Worm (Caenorhabditis elegans) whole organism, L4 larva: ENCODE data around the gene pigt-1.

Experiments used
- F10B5.3 ChIP-seq: sonication (generic microtip); optimal IDR thresholded peaks from 2 replicates; lab custom pipeline; 2016; ENCODE audit warnings: mild to moderate bottlenecking, missing genetic modification characterization, missing compliant biosample characterization
- F26F4.8 ChIP-seq: fragments of 200-800 bp; sonication (Bioruptor generic); conservative IDR thresholded peaks from 2 replicates; pipeline ENCODE4 v1.3.6; 2022; ENCODE audit warnings: missing genetic modification characterization, missing compliant biosample characterization
- F44E2.7 ChIP-seq: fragments of 200-800 bp; sonication (Bioruptor generic); IDR thresholded peaks from 2 replicates; pipeline ENCODE4 v2.1.2; 2022; ENCODE audit warnings: missing genetic modification characterization, missing compliant biosample characterization
- R02D3.7 ChIP-seq: fragments of 150-350 bp; sonication (generic microtip); optimal IDR thresholded peaks from 3 replicates; lab custom pipeline; 2014; ENCODE audit warnings: missing biosample characterization, missing genetic modification characterization
- T26A8.4 ChIP-seq: fragments of 200-800 bp; sonication (Bioruptor generic); IDR thresholded peaks from 2 replicates; pipeline ENCODE4 v1.3.6; 2022; ENCODE audit warnings: missing genetic modification characterization, missing compliant biosample characterization
- Y5F2A.4 ChIP-seq: fragments of 200-800 bp; sonication (Bioruptor generic); optimal IDR thresholded peaks from 2 replicates; lab custom pipeline; 2018; ENCODE audit warnings: mild to moderate bottlenecking, missing genetic modification characterization, missing compliant biosample characterization
- aha-1 ChIP-seq: fragments of 150-350 bp; peaks from one replicate; lab custom pipeline; 2014; ENCODE audit warnings: missing biosample characterization, missing genetic modification characterization
- aly-2 ChIP-seq: sonication (generic microtip); optimal IDR thresholded peaks from 2 replicates; lab custom pipeline; 2018; ENCODE audit warnings: missing biosample characterization, missing genetic modification characterization
- ceh-20 ChIP-seq: fragments of 200-800 bp; sonication (Bioruptor generic); IDR thresholded peaks from 2 replicates; pipeline ENCODE4 v1.3.6; 2022; ENCODE audit warnings: missing genetic modification reagents, missing genetic modification characterization, missing compliant biosample characterization
- ceh-28 ChIP-seq: fragments of 150-350 bp; optimal IDR thresholded peaks from 2 replicates; lab custom pipeline; 2014; ENCODE audit warnings: missing biosample characterization, missing genetic modification reagents, missing genetic modification characterization
- ceh-32 ChIP-seq: sonication (generic microtip); optimal IDR thresholded peaks from 2 replicates; lab custom pipeline; 2016; ENCODE audit warnings: mild to moderate bottlenecking, missing genetic modification characterization, missing compliant biosample characterization; ENCODE audit not compliant: poor library complexity
- ces-1 ChIP-seq: fragments of 150-350 bp; sonication (generic microtip); optimal IDR thresholded peaks from 4 replicates; lab custom pipeline; 2014; ENCODE audit warnings: missing biosample characterization, missing genetic modification reagents, missing genetic modification characterization
- daf-12 ChIP-seq: fragments of 150-350 bp; optimal IDR thresholded peaks from 2 replicates; lab custom pipeline; 2014; ENCODE audit warnings: missing biosample characterization, missing genetic modification reagents, missing genetic modification characterization
- dmd-6 ChIP-seq: fragments of 200-800 bp; sonication (Bioruptor generic); IDR thresholded peaks from 2 replicates; pipeline ENCODE4 v1.3.6; 2022; ENCODE audit warnings: missing genetic modification reagents, missing genetic modification characterization, missing compliant biosample characterization
- dpl-1 ChIP-seq: fragments of 150-350 bp; optimal IDR thresholded peaks from 2 replicates; lab custom pipeline; 2014; ENCODE audit warnings: missing biosample characterization, missing genetic modification reagents, missing genetic modification characterization
- duxl-1 ChIP-seq: sonication (generic microtip); optimal IDR thresholded peaks from 2 replicates; lab custom pipeline; 2016; ENCODE audit warnings: mild to moderate bottlenecking, missing genetic modification characterization, moderate library complexity, missing compliant biosample characterization; ENCODE audit not compliant: poor library complexity
- gei-8 ChIP-seq: fragments of 200-800 bp; sonication (Bioruptor generic); optimal IDR thresholded peaks from 2 replicates; lab custom pipeline; 2018; ENCODE audit warnings: mild to moderate bottlenecking, missing genetic modification characterization, missing compliant biosample characterization
- hif-1 ChIP-seq, 2 experiments: sonication (generic microtip); optimal IDR thresholded peaks; 2 replicates each; lab custom pipeline; 2016 to 2017; ENCODE audit warnings: missing compliant biosample characterization in 2 of 2, missing genetic modification characterization in 2 of 2, missing genetic modification reagents in 2 of 2, missing genotype in 2 of 2, mild to moderate bottlenecking in 1 of 2
- hlh-11 ChIP-seq: fragments of 200-800 bp; sonication (Bioruptor generic); optimal IDR thresholded peaks from 2 replicates; lab custom pipeline; 2018; ENCODE audit warnings: mild to moderate bottlenecking, missing genetic modification characterization, missing compliant biosample characterization
- hlh-30 ChIP-seq: sonication (generic microtip); optimal IDR thresholded peaks from 2 replicates; lab custom pipeline; 2017; ENCODE audit warnings: antibody characterized with exemption, mild to moderate bottlenecking, missing genetic modification characterization, missing compliant biosample characterization; ENCODE audit not compliant: insufficient read depth
- jun-1 ChIP-seq: fragments of 150-350 bp; optimal IDR thresholded peaks from 2 replicates; lab custom pipeline; 2014; ENCODE audit warnings: missing biosample characterization, missing genetic modification reagents, missing genetic modification characterization
- lin-13 ChIP-seq: fragments of 150-350 bp; optimal IDR thresholded peaks from 2 replicates; lab custom pipeline; 2014; ENCODE audit warnings: missing biosample characterization, missing genetic modification reagents, missing genetic modification characterization
- lin-15B ChIP-seq: fragments of 150-350 bp; sonication (generic microtip); optimal IDR thresholded peaks from 3 replicates; lab custom pipeline; 2014; ENCODE audit warnings: missing biosample characterization, missing genetic modification characterization
- lin-38 ChIP-seq: fragments of 200-800 bp; sonication (Bioruptor generic); IDR thresholded peaks from 2 replicates; pipeline ENCODE4 v1.3.6; 2022; ENCODE audit warnings: missing genetic modification reagents, missing genetic modification characterization, missing compliant biosample characterization
- lir-3 ChIP-seq: sonication (generic microtip); optimal IDR thresholded peaks from 2 replicates; lab custom pipeline; 2016; ENCODE audit warnings: mild to moderate bottlenecking, missing genetic modification characterization, missing compliant biosample characterization
- madf-5 ChIP-seq, 2 experiments: fragments of 200-800 bp; sonication (Bioruptor generic); IDR thresholded peaks; 2 replicates each; pipeline ENCODE4 v1.3.6; 2022; ENCODE audit warnings: missing compliant biosample characterization in 2 of 2, missing genetic modification characterization in 2 of 2
- nhr-111 ChIP-seq: fragments of 200-800 bp; sonication (Bioruptor generic); optimal IDR thresholded peaks from 2 replicates; lab custom pipeline; 2018; ENCODE audit warnings: mild to moderate bottlenecking, missing genetic modification characterization, missing compliant biosample characterization
- nhr-237 ChIP-seq: sonication (generic microtip); optimal IDR thresholded peaks from 2 replicates; lab custom pipeline; 2017; ENCODE audit warnings: missing biosample characterization, missing genetic modification characterization
- nhr-28 ChIP-seq: fragments of 150-350 bp; optimal IDR thresholded peaks from 2 replicates; lab custom pipeline; 2014; ENCODE audit warnings: missing biosample characterization, missing genetic modification characterization
- nhr-41 ChIP-seq: fragments of 200-800 bp; sonication (Bioruptor generic); IDR thresholded peaks from 2 replicates; pipeline ENCODE4 v1.3.6; 2022; ENCODE audit warnings: missing genetic modification reagents, missing genetic modification characterization, missing compliant biosample characterization
- nhr-42 ChIP-seq: fragments of 200-800 bp; sonication (Bioruptor generic); IDR thresholded peaks from 2 replicates; pipeline ENCODE4 v1.3.6; 2022; ENCODE audit warnings: missing genetic modification characterization, missing compliant biosample characterization
- nhr-48 ChIP-seq: sonication (generic microtip); optimal IDR thresholded peaks from 2 replicates; lab custom pipeline; 2016; ENCODE audit warnings: mild to moderate bottlenecking, missing genetic modification characterization, missing compliant biosample characterization
- nhr-6 ChIP-seq: fragments of 150-350 bp; optimal IDR thresholded peaks from 2 replicates; lab custom pipeline; 2014; ENCODE audit warnings: missing biosample characterization, missing genetic modification characterization
- php-3 ChIP-seq: fragments of 200-800 bp; sonication (Bioruptor generic); IDR thresholded peaks from 2 replicates; pipeline ENCODE4 v1.3.6; 2022; ENCODE audit warnings: missing genetic modification reagents, missing genetic modification characterization, missing compliant biosample characterization
- pqm-1 ChIP-seq: sonication (generic microtip); optimal IDR thresholded peaks from 2 replicates; lab custom pipeline; 2017; ENCODE audit warnings: missing biosample characterization, missing genetic modification characterization
- snpc-4 ChIP-seq: fragments of 150-350 bp; optimal IDR thresholded peaks from 2 replicates; lab custom pipeline; 2014; ENCODE audit warnings: missing biosample characterization, missing genetic modification characterization
- spr-1 ChIP-seq: sonication (generic microtip); optimal IDR thresholded peaks from 2 replicates; lab custom pipeline; 2016; ENCODE audit warnings: mild to moderate bottlenecking, missing genetic modification characterization, missing compliant biosample characterization
- tag-97 ChIP-seq: fragments of 200-800 bp; sonication (Bioruptor generic); IDR thresholded peaks from 2 replicates; pipeline ENCODE4 v1.3.6; 2022; ENCODE audit warnings: missing genetic modification characterization, missing compliant biosample characterization
- vab-7 ChIP-seq: fragments of 200-800 bp; sonication (Bioruptor generic); IDR thresholded peaks from 2 replicates; pipeline ENCODE4 v1.3.6; 2022; ENCODE audit warnings: missing genetic modification reagents, missing genetic modification characterization, missing compliant biosample characterization
- zag-1 ChIP-seq: fragments of 150-350 bp; optimal IDR thresholded peaks from 2 replicates; lab custom pipeline; 2014; ENCODE audit warnings: missing biosample characterization, missing genetic modification characterization
- zfp-3 ChIP-seq: fragments of 200-800 bp; sonication (Bioruptor generic); conservative IDR thresholded peaks from 2 replicates; pipeline ENCODE4 v1.3.6; 2022; ENCODE audit warnings: missing genetic modification reagents, missing genetic modification characterization, missing compliant biosample characterization
- zip-2 ChIP-seq: fragments of 150-350 bp; optimal IDR thresholded peaks from 2 replicates; lab custom pipeline; 2014; ENCODE audit warnings: missing biosample characterization, missing genetic modification characterization
- ztf-11 ChIP-seq: fragments of 150-350 bp; optimal IDR thresholded peaks from 2 replicates; lab custom pipeline; 2014; ENCODE audit warnings: missing biosample characterization, missing genetic modification characterization
- ztf-7 ChIP-seq: fragments of 150-350 bp; optimal IDR thresholded peaks from 2 replicates; lab custom pipeline; 2014; ENCODE audit warnings: missing biosample characterization, missing genetic modification characterization

pigt-1 gene

ce11 chrV:10953471-10954155, 5.0 kb downstream of the pigt-1 start (continued):
- TF ChIP-seq ztf-7 (tag; lab: Kevin White, UChicago) (no peak), zag-1 (no peak), dmd-6 (GFP tag; lab: Robert Waterston, UW) (no peak; the same call in 1 of the 2 replicates), nhr-237 (tag; lab: Kevin White, UChicago) (no peak), lin-13 (GFP tag; lab: Kevin White, UChicago) (no peak), lir-3 (tag; lab: Kevin White, UChicago) (no peak), R02D3.7 (tag; lab: Kevin White, UChicago) (no peak), aha-1 (tag; lab: Kevin White, UChicago) (peak; percentile 29), hlh-30 (tag; lab: Kevin White, UChicago) (no peak), vab-7 (GFP tag; lab: Robert Waterston, UW) (no peak), nhr-6 (tag; lab: Kevin White, UChicago) (no peak), nhr-28 (no peak), aly-2 (tag; lab: Kevin White, UChicago) (no peak), daf-12 (tag; lab: Kevin White, UChicago) (no peak), lin-38 (GFP tag; lab: Robert Waterston, UW) (no peak; the same call in 1 of the 2 replicates), zip-2 (tag; lab: Kevin White, UChicago) (no peak), pqm-1 (tag; lab: Kevin White, UChicago) (no peak), nhr-41 (GFP tag; lab: Robert Waterston, UW) (no peak), ceh-28 (tag; lab: Kevin White, UChicago) (no peak), nhr-48 (tag; lab: Kevin White, UChicago) (no peak), nhr-111 (no peak), ztf-11 (tag; lab: Kevin White, UChicago) (no peak), ces-1 (no peak), snpc-4 (tag; lab: Kevin White, UChicago) (no peak), lin-15B (tag; lab: Kevin White, UChicago) (no peak), ceh-32 (tag; lab: Kevin White, UChicago) (no peak), F10B5.3 (tag; lab: Kevin White, UChicago) (no peak), T26A8.4 (GFP tag; lab: Robert Waterston, UW) (no peak; the same call in 1 of the 2 replicates), ceh-20 (GFP tag; lab: Robert Waterston, UW) (no peak), hlh-11 (tag; lab: Kevin White, UChicago) (no peak), dpl-1 (GFP tag; lab: Kevin White, UChicago) (no peak), zfp-3 (peak; percentile 95), F44E2.7 (no peak), madf-5 (GFP tag; IDR thresholded peaks at IDR 0.05; lab: Robert Waterston, UW) (no peak), tag-97 (GFP tag; lab: Robert Waterston, UW) (no peak), hif-1 (tag; optimal IDR thresholded peaks at IDR 0.05; lab: Kevin White, UChicago) (peak in 1 of 2 experiments; percentile 6), jun-1 (no peak), F26F4.8 (GFP tag; lab: Robert Waterston, UW) (no peak), duxl-1 (tag; lab: Kevin White, UChicago) (no peak), spr-1 (no peak), gei-8 (no peak), nhr-42 (GFP tag; lab: Robert Waterston, UW) (no peak), Y5F2A.4 (no peak), php-3 (no peak)
